Worm (Caenorhabditis elegans) whole organism, late embryonic: ENCODE results near the gene cutl-4.

Source experiments
- ama-1 ChIP-seq: fragments of 150-350 bp; optimal IDR thresholded peaks from 2 replicates; lab custom pipeline; 2014
- ceh-2 ChIP-seq: sonication (generic microtip); optimal IDR thresholded peaks from 2 replicates; lab custom pipeline; 2016; ENCODE audit warnings: missing genotype, missing genetic modification characterization, missing compliant biosample characterization
- ceh-22 ChIP-seq: sonication (generic microtip); optimal IDR thresholded peaks from 2 replicates; lab custom pipeline; 2017; ENCODE audit warnings: missing biosample characterization, missing genetic modification characterization
- ceh-34 ChIP-seq: sonication (generic microtip); optimal IDR thresholded peaks from 2 replicates; lab custom pipeline; 2016; ENCODE audit warnings: mild to moderate bottlenecking, missing genetic modification characterization, missing compliant biosample characterization
- ceh-45 ChIP-seq: fragments of 200-800 bp; sonication (Bioruptor generic); IDR thresholded peaks from 2 replicates; pipeline ENCODE4 v1.3.6; 2022; ENCODE audit warnings: missing genetic modification reagents, missing genetic modification characterization, missing compliant biosample characterization
- ceh-48 ChIP-seq: sonication (generic microtip); optimal IDR thresholded peaks from 2 replicates; lab custom pipeline; 2016; ENCODE audit warnings: missing genetic modification characterization, inconsistent platforms, missing compliant biosample characterization
- ceh-6 ChIP-seq: fragments of 200-800 bp; sonication (Bioruptor generic); optimal IDR thresholded peaks from 2 replicates; lab custom pipeline; 2018; ENCODE audit warnings: mild to moderate bottlenecking, missing genetic modification characterization, missing compliant biosample characterization
- ceh-9 ChIP-seq: sonication (generic microtip); optimal IDR thresholded peaks from 2 replicates; lab custom pipeline; 2016; ENCODE audit warnings: mild to moderate bottlenecking, missing genetic modification characterization, inconsistent platforms, missing compliant biosample characterization
- dmd-4 ChIP-seq: sonication (generic microtip); optimal IDR thresholded peaks from 2 replicates; lab custom pipeline; 2016; ENCODE audit warnings: borderline replicate concordance, missing genetic modification characterization, missing compliant biosample characterization
- dve-1 ChIP-seq: sonication (generic microtip); optimal IDR thresholded peaks from 2 replicates; lab custom pipeline; 2017; ENCODE audit warnings: antibody characterized with exemption, mild to moderate bottlenecking, missing genetic modification characterization, missing compliant biosample characterization
- elt-2 ChIP-seq: sonication (generic microtip); optimal IDR thresholded peaks from 2 replicates; lab custom pipeline; 2016; ENCODE audit warnings: missing genetic modification reagents, missing genetic modification characterization, missing compliant biosample characterization
- elt-4 ChIP-seq: sonication (generic microtip); optimal IDR thresholded peaks from 2 replicates; lab custom pipeline; 2016; ENCODE audit warnings: missing genetic modification characterization, missing compliant biosample characterization
- ets-4 ChIP-seq: sonication (generic microtip); optimal IDR thresholded peaks from 2 replicates; lab custom pipeline; 2016; ENCODE audit warnings: missing genetic modification characterization, missing compliant biosample characterization
- eyg-1 ChIP-seq: sonication (generic microtip); optimal IDR thresholded peaks from 2 replicates; lab custom pipeline; 2016; ENCODE audit warnings: missing genotype, missing genetic modification characterization, missing compliant biosample characterization
- fkh-10 ChIP-seq: fragments of 150-350 bp; optimal IDR thresholded peaks from 2 replicates; lab custom pipeline; 2014; ENCODE audit warnings: missing biosample characterization, missing genetic modification reagents, missing genetic modification characterization
- gmeb-2 ChIP-seq: sonication (generic microtip); optimal IDR thresholded peaks from 2 replicates; lab custom pipeline; 2016; ENCODE audit warnings: missing genetic modification characterization, inconsistent platforms, missing compliant biosample characterization
- hlh-13 ChIP-seq: fragments of 200-800 bp; sonication (Bioruptor generic); optimal IDR thresholded peaks from 2 replicates; lab custom pipeline; 2018; ENCODE audit warnings: mild to moderate bottlenecking, missing genetic modification characterization, missing compliant biosample characterization
- hlh-15 ChIP-seq: sonication (generic microtip); optimal IDR thresholded peaks from 2 replicates; lab custom pipeline; 2016; ENCODE audit warnings: missing genetic modification characterization, missing compliant biosample characterization
- lin-11 ChIP-seq: fragments of 200-800 bp; sonication (Bioruptor generic); optimal IDR thresholded peaks from 2 replicates; lab custom pipeline; 2018; ENCODE audit warnings: mild to moderate bottlenecking, missing genetic modification characterization, missing compliant biosample characterization
- madf-2 ChIP-seq: sonication (generic microtip); optimal IDR thresholded peaks from 2 replicates; lab custom pipeline; 2017; ENCODE audit warnings: missing genetic modification characterization, missing compliant biosample characterization
- mec-3 ChIP-seq: sonication (generic microtip); optimal IDR thresholded peaks from 2 replicates; lab custom pipeline; 2016; ENCODE audit warnings: borderline replicate concordance, missing genetic modification characterization, missing compliant biosample characterization
- nhr-11 ChIP-seq: fragments of 150-350 bp; optimal IDR thresholded peaks from 2 replicates; lab custom pipeline; 2014; ENCODE audit warnings: missing biosample characterization, missing genetic modification characterization
- odd-2 ChIP-seq: sonication (generic microtip); optimal IDR thresholded peaks from 2 replicates; lab custom pipeline; 2017; ENCODE audit warnings: antibody characterized with exemption, mild to moderate bottlenecking, missing genetic modification characterization, missing compliant biosample characterization
- pag-3 ChIP-seq: sonication (generic microtip); optimal IDR thresholded peaks from 2 replicates; lab custom pipeline; 2016; ENCODE audit warnings: missing compliant biosample characterization, missing genetic modification characterization, borderline replicate concordance
- pat-9 ChIP-seq: fragments of 200-800 bp; sonication (Bioruptor generic); optimal IDR thresholded peaks from 2 replicates; lab custom pipeline; 2018; ENCODE audit warnings: mild to moderate bottlenecking, missing genetic modification characterization, moderate library complexity, missing compliant biosample characterization
- pax-1 ChIP-seq: fragments of 150-350 bp; optimal IDR thresholded peaks from 2 replicates; lab custom pipeline; 2014; ENCODE audit warnings: missing biosample characterization, missing genetic modification characterization
- pha-2 ChIP-seq: sonication (generic microtip); optimal IDR thresholded peaks from 2 replicates; lab custom pipeline; 2017; ENCODE audit warnings: mild to moderate bottlenecking, missing genetic modification characterization, missing compliant biosample characterization
- pha-4 ChIP-seq: fragments of 150-350 bp; optimal IDR thresholded peaks from 2 replicates; lab custom pipeline; 2018; ENCODE audit warnings: missing biosample characterization, missing genetic modification reagents, missing genetic modification characterization
- ref-2 ChIP-seq: sonication (generic microtip); optimal IDR thresholded peaks from 2 replicates; lab custom pipeline; 2016; ENCODE audit warnings: missing genetic modification characterization, missing compliant biosample characterization
- syd-9 ChIP-seq: sonication (generic microtip); optimal IDR thresholded peaks from 2 replicates; lab custom pipeline; 2016; ENCODE audit warnings: mild to moderate bottlenecking, missing genetic modification characterization, moderate library complexity, missing compliant biosample characterization
- unc-3 ChIP-seq, 2 experiments: fragments of 200-800 bp in 1 of 2; sonication (Bioruptor generic) in 1 of 2; sonication (generic microtip) in 1 of 2; conservative IDR thresholded peaks in 1 of 2; optimal IDR thresholded peaks in 1 of 2; 2 replicates each; pipeline versions ENCODE4 v1.3.6 to Lab custom; 2016 to 2022; ENCODE audit warnings: missing compliant biosample characterization in 2 of 2, missing genetic modification characterization in 2 of 2, missing genetic modification reagents in 1 of 2
- unc-42 ChIP-seq: sonication (generic microtip); optimal IDR thresholded peaks from 2 replicates; lab custom pipeline; 2016; ENCODE audit warnings: missing genotype, missing genetic modification characterization, missing compliant biosample characterization
- unc-86 ChIP-seq: sonication (generic microtip); optimal IDR thresholded peaks from 2 replicates; lab custom pipeline; 2016; ENCODE audit warnings: missing genetic modification characterization, missing compliant biosample characterization
- ztf-16 ChIP-seq: sonication (generic microtip); optimal IDR thresholded peaks from 2 replicates; lab custom pipeline; 2017; ENCODE audit warnings: missing genetic modification characterization, missing compliant biosample characterization

cutl-4 gene

DNA sequence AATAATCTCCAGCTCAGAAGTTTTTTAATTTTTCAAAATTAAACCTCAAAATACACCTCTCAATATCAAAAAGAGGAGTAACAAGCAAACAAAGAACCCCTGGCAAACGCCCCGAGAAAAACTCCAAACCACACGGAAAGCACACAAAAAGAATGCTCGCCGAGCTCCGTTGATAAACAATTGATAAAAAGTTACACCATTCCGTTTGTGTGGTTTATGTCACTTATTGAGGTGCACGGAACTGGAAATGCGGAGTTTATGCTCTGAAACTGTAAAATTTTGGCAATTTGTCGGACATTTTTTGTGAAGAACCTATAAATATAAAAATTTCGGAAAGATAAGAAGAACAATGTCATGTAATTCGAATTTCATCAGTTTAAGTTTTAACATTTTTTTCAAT, 12.6 kb upstream of the cutl-4 start:
- no peak for TF ChIP-seq pha-2

DNA sequence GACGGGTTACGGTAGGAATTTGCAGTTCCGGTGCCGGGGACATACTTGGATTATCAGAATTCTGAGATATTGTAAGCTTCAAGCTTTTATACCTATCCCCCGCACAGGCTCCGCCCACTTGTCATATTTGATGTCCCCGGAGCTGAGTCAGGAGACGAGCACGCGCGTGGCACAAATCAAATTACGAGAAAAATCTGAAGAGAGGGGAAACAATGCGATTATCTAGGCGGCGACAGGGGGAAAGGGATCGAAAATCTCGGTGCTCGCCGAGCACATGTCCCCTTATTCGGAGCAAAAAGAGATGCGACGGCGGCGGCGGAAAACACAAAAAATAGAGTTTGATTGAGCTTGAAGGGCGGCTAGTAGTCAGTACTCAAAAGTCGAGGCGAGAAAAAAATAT, 9.5 kb upstream of the cutl-4 start, which contains the start of gene R12G8.1:
R12G8.1 (minus strand) TSS at position 63 of the 400 bp plus-strand sequence.
- TF ChIP-seq pag-3 (tag; lab: Kevin White, UChicago) (peak; percentile 1), syd-9 (tag; lab: Kevin White, UChicago) (no peak), mec-3 (no peak), hlh-13 (GFP tag; lab: Kevin White, UChicago) (no peak), fkh-10 (GFP tag; lab: Kevin White, UChicago) (no peak), ztf-16 (tag; lab: Kevin White, UChicago) (no peak), ref-2 (no peak), madf-2 (tag; lab: Kevin White, UChicago) (no peak), ceh-45 (GFP tag; lab: Robert Waterston, UW) (no peak), ceh-34 (tag; lab: Kevin White, UChicago) (no peak), unc-42 (tag; lab: Kevin White, UChicago) (peak; percentile 98), ets-4 (no peak), pat-9 (tag; lab: Kevin White, UChicago) (no peak)

DNA sequence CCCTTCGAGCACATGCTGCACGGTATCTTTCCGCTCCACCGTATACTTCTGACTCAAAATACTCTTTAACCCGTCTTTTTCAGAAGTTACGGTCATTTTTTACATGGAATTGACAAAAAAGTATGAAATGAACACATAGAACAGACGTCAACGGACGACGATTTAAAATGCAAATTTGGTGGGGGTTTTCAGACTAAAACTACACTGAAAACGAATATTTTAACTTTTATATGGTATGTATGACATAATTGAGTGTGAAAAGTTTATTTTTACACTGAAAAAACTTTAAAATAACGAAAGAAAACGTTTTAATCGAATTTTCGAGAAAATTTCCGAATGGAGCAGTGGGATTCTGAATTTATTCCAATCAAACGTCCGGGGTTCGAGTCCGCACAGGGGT, 7.3 kb upstream of the cutl-4 start, which contains the start of gene twk-36:
twk-36 (minus strand) TSS at position 101 of the 400 bp plus-strand sequence.
- no peak for TF ChIP-seq odd-2 (tag; lab: Kevin White, UChicago)
- no peak for TF ChIP-seq lin-11 (tag; lab: Kevin White, UChicago)
- no peak for TF ChIP-seq ceh-2 (tag; lab: Kevin White, UChicago)
- TF ChIP-seq eyg-1 (tag; lab: Kevin White, UChicago): no peak
- TF ChIP-seq ceh-6 (GFP tag; lab: Kevin White, UChicago): no peak
- TF ChIP-seq ceh-22 (tag; lab: Kevin White, UChicago): no peak
- TF ChIP-seq ama-1: no peak
- no peak for TF ChIP-seq elt-2 (tag; lab: Kevin White, UChicago)
- no peak for TF ChIP-seq unc-86 (tag; lab: Kevin White, UChicago)
- TF ChIP-seq syd-9 (tag; lab: Kevin White, UChicago): no peak
- TF ChIP-seq ceh-48: no peak
- TF ChIP-seq gmeb-2 (tag; lab: Kevin White, UChicago): no peak
- TF ChIP-seq pax-1: no peak
- no peak for TF ChIP-seq unc-3 (GFP tag; conservative IDR thresholded peaks at IDR 0.05; lab: Robert Waterston, UW)
- no peak for TF ChIP-seq unc-3 (tag; optimal IDR thresholded peaks at IDR 0.05; lab: Kevin White, UChicago)
- TF ChIP-seq ceh-9 (tag; lab: Kevin White, UChicago): no peak
- TF ChIP-seq pag-3 (tag; lab: Kevin White, UChicago): no peak
- TF ChIP-seq madf-2 (tag; lab: Kevin White, UChicago): no peak
- no peak for TF ChIP-seq elt-4 (tag; lab: Kevin White, UChicago)
- TF ChIP-seq hlh-15 (tag; lab: Kevin White, UChicago): no peak
- TF ChIP-seq dve-1: no peak
- TF ChIP-seq, all 69 proteins: peak for 0

DNA sequence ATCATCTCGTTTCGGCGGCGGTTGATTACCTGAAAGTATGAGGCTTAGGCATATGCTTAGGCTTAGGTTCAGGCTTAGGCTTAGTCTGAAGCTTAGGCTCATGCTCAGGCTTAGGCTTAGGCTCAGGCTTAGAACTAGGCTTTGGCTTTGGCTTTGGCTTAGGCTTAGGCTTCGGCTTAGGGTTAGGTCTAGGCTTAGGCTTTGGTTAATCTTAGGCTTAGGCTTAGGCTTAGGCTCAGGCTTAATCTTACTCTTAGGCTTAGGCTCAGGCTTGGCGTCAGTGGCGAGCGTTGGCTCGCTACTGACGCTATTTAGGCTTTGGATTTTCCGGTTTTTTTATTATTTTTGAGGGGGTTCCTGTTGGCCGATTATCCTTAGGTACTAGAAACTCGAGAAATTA, 4.1 kb upstream of the cutl-4 start:
- peak; percentile 83 for TF ChIP-seq dve-1
- no peak for TF ChIP-seq mec-3

DNA sequence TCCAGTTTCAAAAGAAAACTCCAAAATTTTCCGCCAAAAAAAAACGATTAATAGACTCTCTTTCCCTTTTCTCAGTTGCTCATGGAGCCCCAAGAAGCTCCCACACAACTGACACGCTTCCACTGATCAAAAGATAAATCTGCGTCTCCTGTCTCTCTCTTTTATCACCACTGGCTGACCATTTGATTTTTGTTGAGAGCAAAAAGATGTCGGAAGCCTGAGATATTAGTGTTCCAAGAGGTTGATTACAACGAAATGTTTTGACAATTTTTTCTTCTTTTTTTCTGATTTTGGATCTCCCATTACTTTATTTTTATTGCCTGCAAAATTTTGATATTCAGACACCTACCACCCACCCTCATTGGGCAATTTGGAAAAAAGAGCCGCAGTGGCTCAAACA, 7.2 kb downstream of the cutl-4 start, which contains the start of gene twk-42:
twk-42 (minus strand) TSS at position 101 of the 400 bp plus-strand sequence.
- no peak for TF ChIP-seq ceh-34 (tag; lab: Kevin White, UChicago)
- no peak for TF ChIP-seq elt-2 (tag; lab: Kevin White, UChicago)
- TF ChIP-seq odd-2 (tag; lab: Kevin White, UChicago): no peak
- no peak for TF ChIP-seq pha-4 (tag; lab: Kevin White, UChicago)
- no peak for TF ChIP-seq nhr-11 (tag; lab: Kevin White, UChicago)
- no peak for TF ChIP-seq dmd-4 (tag; lab: Kevin White, UChicago)
- TF ChIP-seq unc-86 (tag; lab: Kevin White, UChicago): no peak
- TF ChIP-seq ceh-48: no peak
- TF ChIP-seq hlh-15 (tag; lab: Kevin White, UChicago): no peak
- TF ChIP-seq elt-4 (tag; lab: Kevin White, UChicago): no peak
